Worm (Caenorhabditis elegans) whole organism, L2 larva: ENCODE results near the gene C02B8.12.

Experiments used
- elt-1 ChIP-seq: fragments of 150-350 bp; optimal IDR thresholded peaks from 2 replicates; lab custom pipeline; 2014; ENCODE audit warnings: missing biosample characterization, missing genetic modification characterization
- mdl-1 ChIP-seq, 2 experiments: fragments of 150-350 bp in 1 of 2; sonication (generic microtip) in 1 of 2; optimal IDR thresholded peaks; 2 replicates each; lab custom pipeline; 2017; ENCODE audit warnings: missing biosample characterization in 2 of 2, missing genetic modification characterization in 2 of 2

DNA sequence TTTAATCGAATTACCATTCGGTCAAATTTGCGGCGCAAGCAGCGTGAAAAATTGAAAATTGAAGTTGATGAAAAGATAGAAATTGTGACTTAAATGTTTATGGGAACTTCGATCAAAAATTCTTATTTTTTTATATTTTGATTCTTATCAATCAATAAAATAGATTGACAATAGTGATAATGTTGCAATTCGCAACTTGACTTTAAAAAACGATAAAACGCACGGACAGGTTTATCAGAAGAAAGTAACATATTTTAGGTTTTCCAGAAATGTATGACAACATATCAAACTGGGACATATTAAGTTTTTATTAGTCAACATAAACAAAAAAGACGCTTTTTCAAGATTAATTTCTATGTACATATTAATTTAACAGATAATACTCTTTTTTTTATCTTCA lies 39.8 kb downstream of the C02B8.12 start:
- TF ChIP-seq elt-1 (tag; lab: Kevin White, UChicago) (no peak), mdl-1 (tag; optimal IDR thresholded peaks at IDR 0.05; lab: Kevin White, UChicago) (no peak)
